Worm (Caenorhabditis elegans): ENCODE measurements around the gene srx-42.

ce11 chrV:13942082-13942481 lies 21.3 kb downstream of the srx-42 start, which contains the start of gene dpr-1:
- TF ChIP-seq fos-1 (tag; optimal IDR thresholded peaks at IDR 0.05), result no peak
- no peak for TF ChIP-seq nhr-28 (tag; optimal IDR thresholded peaks at IDR 0.05)
- no peak for TF ChIP-seq efl-3 (GFP tag; optimal IDR thresholded peaks at IDR 0.05)
- TF ChIP-seq skn-1 (tag; optimal IDR thresholded peaks at IDR 0.05), result no peak

Data from whole organism, L1 larva.